Fruit fly (Drosophila melanogaster) whole organism, prepupa: ENCODE results near the gene CG44837.

Experiments used
- Blimp-1 ChIP-seq: fragments of 200-800 bp; sonication (Bioruptor generic); optimal IDR thresholded peaks from 3 replicates; lab custom pipeline; 2017; ENCODE audit warnings: missing biosample characterization, missing genetic modification characterization, mild to moderate bottlenecking, moderate library complexity, missing genetic modification reagents
- CG10669 ChIP-seq: fragments of 200-800 bp; sonication (Bioruptor generic); optimal IDR thresholded peaks from 3 replicates; lab custom pipeline; 2018; ENCODE audit warnings: missing biosample characterization, mild to moderate bottlenecking, missing genetic modification characterization, moderate library complexity
- CG11294 ChIP-seq: fragments of 200-800 bp; sonication (Bioruptor generic); IDR thresholded peaks from 2 replicates; pipeline ENCODE4 v1.3.6; 2022; ENCODE audit warnings: missing biosample characterization, missing genetic modification characterization
- CG11762 ChIP-seq: fragments of 200-800 bp; sonication (Bioruptor generic); optimal IDR thresholded peaks from 3 replicates; lab custom pipeline; 2016; ENCODE audit warnings: missing biosample characterization, missing genetic modification characterization; ENCODE audit not compliant: insufficient read depth
- CG15336 ChIP-seq: fragments of 200-800 bp; sonication (Bioruptor generic); IDR thresholded peaks from 2 replicates; pipeline ENCODE4 v1.3.6; 2022; ENCODE audit warnings: missing biosample characterization, missing genetic modification characterization
- CG31627 ChIP-seq: fragments of 200-800 bp; sonication (Bioruptor generic); optimal IDR thresholded peaks from 3 replicates; lab custom pipeline; 2016; ENCODE audit warnings: missing biosample characterization, missing genetic modification characterization
- CG32006 ChIP-seq: fragments of 200-800 bp; sonication (Bioruptor generic); optimal IDR thresholded peaks from 3 replicates; lab custom pipeline; 2017; ENCODE audit warnings: missing biosample characterization, mild to moderate bottlenecking, missing genetic modification characterization
- CG3919 ChIP-seq: fragments of 200-800 bp; sonication (Bioruptor generic); optimal IDR thresholded peaks from 3 replicates; lab custom pipeline; 2016; ENCODE audit warnings: missing biosample characterization, missing genetic modification characterization
- CG6792 ChIP-seq: fragments of 200-800 bp; sonication (Bioruptor generic); optimal IDR thresholded peaks from 3 replicates; lab custom pipeline; 2016; ENCODE audit warnings: missing biosample characterization, missing genetic modification characterization
- CG6808 ChIP-seq: fragments of 200-800 bp; sonication (Bioruptor generic); optimal IDR thresholded peaks from 3 replicates; lab custom pipeline; 2017; ENCODE audit warnings: missing biosample characterization, missing genetic modification characterization, mild to moderate bottlenecking, moderate library complexity, missing genetic modification reagents
- CG7368 ChIP-seq: fragments of 200-800 bp; sonication (Bioruptor generic); optimal IDR thresholded peaks from 3 replicates; lab custom pipeline; 2016; ENCODE audit warnings: missing biosample characterization, missing genetic modification characterization
- CG8119 ChIP-seq: fragments of 200-800 bp; sonication (Bioruptor generic); IDR thresholded peaks from 3 replicates; pipeline ENCODE4 v1.3.6; 2022; ENCODE audit warnings: missing biosample characterization, missing genetic modification characterization
- Eip75B ChIP-seq: fragments of 200-800 bp; sonication (Bioruptor generic); optimal IDR thresholded peaks from 3 replicates; lab custom pipeline; 2016; ENCODE audit warnings: missing biosample characterization, missing genetic modification characterization
- Eip78C ChIP-seq: fragments of 200-800 bp; sonication (Bioruptor generic); peaks from one replicate; lab custom pipeline; 2016; ENCODE audit warnings: missing biosample characterization, missing genetic modification characterization
- Eip93F ChIP-seq: fragments of 200-800 bp; sonication (Bioruptor generic); optimal IDR thresholded peaks from 2 replicates; lab custom pipeline; 2016; ENCODE audit warnings: missing biosample characterization, mild to moderate bottlenecking, missing genetic modification characterization
- Gug ChIP-seq: fragments of 200-800 bp; sonication (Bioruptor generic); IDR thresholded peaks from 2 replicates; pipeline ENCODE4 v1.3.6; 2022; ENCODE audit warnings: missing biosample characterization, missing genetic modification characterization
- Hr38 ChIP-seq: sonication (Bioruptor generic); optimal IDR thresholded peaks from 2 replicates; lab custom pipeline; 2016; ENCODE audit warnings: missing biosample characterization, missing genetic modification characterization
- Hr39 ChIP-seq: fragments of 200-800 bp; sonication (Bioruptor generic); optimal IDR thresholded peaks from 2 replicates; lab custom pipeline; 2016; ENCODE audit warnings: missing biosample characterization, missing genetic modification characterization
- Hr4 ChIP-seq: fragments of 200-800 bp; sonication (Bioruptor generic); optimal IDR thresholded peaks from 3 replicates; lab custom pipeline; 2016; ENCODE audit warnings: missing biosample characterization, missing genetic modification characterization
- Lpt ChIP-seq: fragments of 200-800 bp; sonication (Bioruptor generic); optimal IDR thresholded peaks from 3 replicates; lab custom pipeline; 2016; ENCODE audit warnings: missing biosample characterization, missing genetic modification characterization
- Met ChIP-seq: fragments of 200-800 bp; sonication (Bioruptor generic); optimal IDR thresholded peaks from 3 replicates; lab custom pipeline; 2016; ENCODE audit warnings: missing biosample characterization, missing genetic modification characterization
- Smox ChIP-seq: fragments of 200-800 bp; sonication (Bioruptor generic); optimal IDR thresholded peaks from 3 replicates; lab custom pipeline; 2016; ENCODE audit warnings: missing biosample characterization, missing genetic modification characterization
- Sox102F ChIP-seq: fragments of 200-800 bp; sonication (Bioruptor generic); optimal IDR thresholded peaks from 2 replicates; lab custom pipeline; 2016; ENCODE audit warnings: missing biosample characterization, mild to moderate bottlenecking, missing genetic modification characterization
- Sox14 ChIP-seq: fragments of 200-800 bp; sonication (Bioruptor generic); optimal IDR thresholded peaks from 3 replicates; lab custom pipeline; 2016; ENCODE audit warnings: missing biosample characterization, missing genetic modification characterization
- Sox15 ChIP-seq: fragments of 200-800 bp; sonication (Bioruptor generic); optimal IDR thresholded peaks from 3 replicates; lab custom pipeline; 2016; ENCODE audit warnings: missing biosample characterization, missing genetic modification characterization
- acj6 ChIP-seq: fragments of 200-800 bp; sonication (Bioruptor generic); optimal IDR thresholded peaks from 3 replicates; lab custom pipeline; 2016; ENCODE audit warnings: missing biosample characterization, missing genetic modification characterization
- dac ChIP-seq: fragments of 200-800 bp; sonication (Bioruptor generic); optimal IDR thresholded peaks from 2 replicates; lab custom pipeline; 2017; ENCODE audit warnings: missing biosample characterization, mild to moderate bottlenecking, missing genetic modification characterization
- dsx ChIP-seq: fragments of 200-800 bp; optimal IDR thresholded peaks from 3 replicates; lab custom pipeline; 2019; ENCODE audit warnings: missing biosample characterization, mild to moderate bottlenecking, missing genetic modification characterization, moderate library complexity; ENCODE audit not compliant: poor library complexity, severe bottlenecking
- fd85E ChIP-seq: fragments of 200-800 bp; sonication (Bioruptor generic); optimal IDR thresholded peaks from 3 replicates; lab custom pipeline; 2016; ENCODE audit warnings: missing biosample characterization, missing genetic modification characterization
- fkh ChIP-seq: fragments of 200-800 bp; sonication (Bioruptor generic); optimal IDR thresholded peaks from 3 replicates; lab custom pipeline; 2017; ENCODE audit warnings: missing biosample characterization, mild to moderate bottlenecking, missing genetic modification characterization, moderate library complexity
- spab ChIP-seq: fragments of 200-800 bp; sonication (Bioruptor generic); optimal IDR thresholded peaks from 2 replicates; lab custom pipeline; 2017; ENCODE audit warnings: missing biosample characterization, mild to moderate bottlenecking, missing genetic modification characterization, missing genetic modification reagents
- ss ChIP-seq, 2 experiments: fragments of 200-800 bp; sonication (Bioruptor generic); optimal IDR thresholded peaks; 2 replicates in 1 of 2; 3 replicates in 1 of 2; lab custom pipeline; 2017 to 2018; ENCODE audit warnings: mild to moderate bottlenecking in 2 of 2, missing biosample characterization in 2 of 2, missing genetic modification characterization in 2 of 2, moderate library complexity in 1 of 2
- svp ChIP-seq: fragments of 200-800 bp; sonication (Bioruptor generic); peaks from one replicate; lab custom pipeline; 2016; ENCODE audit warnings: missing biosample characterization, missing genetic modification characterization
- vri ChIP-seq: fragments of 200-800 bp; sonication (Bioruptor generic); optimal IDR thresholded peaks from 3 replicates; lab custom pipeline; 2016; ENCODE audit warnings: missing biosample characterization, mild to moderate bottlenecking, missing genetic modification characterization

Gene CG44837

dm6 chr3L:11972879-11973278 is 34.2 kb upstream of the CG44837 start, which contains the start of gene Muc68E:
Gene Muc68E, minus strand, starts transcription at chr3L:11972979.
- no peak for TF ChIP-seq CG8119 (GFP tag; lab: Robert Waterston, UW)
- peak; percentile 68 for TF ChIP-seq vri (GFP tag; lab: Kevin White, UChicago)

dm6 chr3L:11966104-11966503 is 27.4 kb upstream of the CG44837 start, which contains the start of gene prc:
Gene prc, minus strand, starts transcription at chr3L:11966131.
- TF ChIP-seq Smox (GFP tag; lab: Kevin White, UChicago): no peak
- no peak for TF ChIP-seq CG6792 (GFP tag; lab: Kevin White, UChicago)
- TF ChIP-seq Eip78C (GFP tag; lab: Kevin White, UChicago): no peak
- no peak for TF ChIP-seq CG3919 (GFP tag; lab: Kevin White, UChicago)
- no peak for TF ChIP-seq CG7368 (GFP tag; lab: Kevin White, UChicago)
- peak; percentile 48 for TF ChIP-seq svp
- no peak for TF ChIP-seq Met (GFP tag; lab: Kevin White, UChicago)
- no peak for TF ChIP-seq Sox15
- no peak for TF ChIP-seq fkh (GFP tag; lab: Kevin White, UChicago)

- TF ChIP-seq Blimp-1 (GFP tag; lab: Kevin White, UChicago) (no peak), CG3919 (GFP tag; lab: Kevin White, UChicago) (no peak), Met (GFP tag; lab: Kevin White, UChicago) (no peak), ss (GFP tag; optimal IDR thresholded peaks at IDR 0.05; lab: Kevin White, UChicago) (no peak), vri (GFP tag; lab: Kevin White, UChicago) (no peak)
Observed at dm6 chr3L:11957669-11958333, 19.1 kb upstream of the CG44837 start, which contains the start of the genes CG11570 and CG43294. Gene CG11570, minus strand, starts transcription at chr3L:11957769. Gene CG43294, plus strand, starts transcription at chr3L:11958283.

- TF ChIP-seq fd85E (GFP tag; lab: Kevin White, UChicago) (no peak), CG11762 (GFP tag; lab: Kevin White, UChicago) (no peak), Hr38 (no peak)
Observed at dm6 chr3L:11953783-11954182, 15.1 kb upstream of the CG44837 start, which contains the start of gene CG7248. Gene CG7248, plus strand, starts transcription at chr3L:11954083.

dm6 chr3L:11953217-11953616 is 14.5 kb upstream of the CG44837 start, which contains the start of gene obst-G:
Gene obst-G, minus strand, starts transcription at chr3L:11953317.
- TF ChIP-seq CG11294 (GFP tag; lab: Robert Waterston, UW) (no peak), spab (GFP tag; lab: Kevin White, UChicago) (no peak), fkh (GFP tag; lab: Kevin White, UChicago) (no peak), CG10669 (GFP tag; lab: Kevin White, UChicago) (no peak), fd85E (GFP tag; lab: Kevin White, UChicago) (no peak), Gug (no peak)
- TF ChIP-seq, all 60 proteins: peak for 0

dm6 chr3L:11949539-11949938 is 10.9 kb upstream of the CG44837 start, which contains the start of gene CG17826:
Gene CG17826, plus strand, starts transcription at chr3L:11949839.
- no peak for TF ChIP-seq CG3919 (GFP tag; lab: Kevin White, UChicago)
- no peak for TF ChIP-seq Eip93F
- TF ChIP-seq Smox (GFP tag; lab: Kevin White, UChicago): no peak
- no peak for TF ChIP-seq Sox14 (GFP tag; lab: Kevin White, UChicago)
- no peak for TF ChIP-seq CG11294 (GFP tag; lab: Robert Waterston, UW)
- TF ChIP-seq CG32006 (GFP tag; lab: Kevin White, UChicago): no peak
- no peak for TF ChIP-seq Hr38
- no peak for TF ChIP-seq CG15336
- TF ChIP-seq dac: no peak
- no peak for TF ChIP-seq Sox102F (GFP tag; lab: Kevin White, UChicago)
- no peak for TF ChIP-seq CG6808 (GFP tag; lab: Kevin White, UChicago)
- TF ChIP-seq Eip75B: no peak
- TF ChIP-seq CG31627 (GFP tag; lab: Kevin White, UChicago): no peak
- no peak for TF ChIP-seq acj6
- TF ChIP-seq Hr39: no peak
- no peak for TF ChIP-seq Hr4 (GFP tag; lab: Kevin White, UChicago)
- TF ChIP-seq dsx (GFP tag; lab: Kevin White, UChicago): no peak
- no peak for TF ChIP-seq Lpt (GFP tag; lab: Kevin White, UChicago)
- TF ChIP-seq CG10669 (GFP tag; lab: Kevin White, UChicago): no peak
